Worm (Caenorhabditis elegans): ENCODE measurements around the gene nhr-145.

DNA sequence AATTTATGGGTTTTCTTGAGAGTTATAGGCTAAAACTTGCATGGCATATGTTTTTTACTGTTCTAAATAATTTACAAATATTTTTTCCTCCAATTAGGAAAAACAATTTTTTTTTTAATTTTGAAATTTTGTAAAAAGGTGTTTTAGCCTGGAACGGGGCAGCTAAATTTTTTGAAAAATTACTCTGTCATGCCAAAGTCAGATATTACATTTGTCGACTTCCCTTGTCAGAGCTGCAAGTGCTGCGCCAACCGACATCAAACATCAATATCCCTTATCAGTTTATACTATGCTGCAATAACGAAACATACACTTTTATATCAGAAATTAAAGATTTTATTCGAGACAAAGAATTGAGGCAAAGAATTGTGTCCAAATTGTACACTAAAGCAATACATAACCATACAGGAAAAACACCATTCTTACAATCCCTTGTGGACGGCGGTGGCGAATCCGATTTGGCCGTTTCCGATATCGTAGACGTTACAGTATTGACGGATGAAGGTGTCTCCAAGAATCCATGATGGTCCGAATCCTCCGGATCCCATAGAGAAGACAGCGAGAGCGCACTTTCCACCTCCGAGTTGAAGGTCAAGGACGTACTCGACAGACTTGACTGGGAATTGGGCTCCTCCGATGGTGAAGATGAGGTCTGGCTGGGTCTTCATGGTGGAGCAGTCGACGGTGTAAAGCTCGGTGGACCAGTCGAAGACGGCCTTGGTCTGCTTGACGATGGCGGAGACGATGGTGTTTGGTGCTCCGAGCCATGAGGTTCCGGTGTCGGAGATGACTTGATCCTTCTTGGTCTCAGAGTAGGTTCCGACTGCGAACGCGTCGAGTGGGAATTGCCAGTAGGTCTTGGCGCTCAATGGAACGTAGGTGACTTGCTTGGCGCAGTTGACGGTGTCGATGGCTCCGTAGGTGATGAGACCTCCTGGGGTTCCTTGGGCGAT lies 38.1 kb upstream of the nhr-145 start:
- no peak for TF ChIP-seq zag-1 (tag; optimal IDR thresholded peaks at IDR 0.05)
- TF ChIP-seq unc-39 (tag; optimal IDR thresholded peaks at IDR 0.05): no peak
- TF ChIP-seq unc-62 (GFP tag; optimal IDR thresholded peaks at IDR 0.05): no peak
- no peak for TF ChIP-seq nfya-1 (tag; optimal IDR thresholded peaks at IDR 0.05; ENCODE audit: insufficient read depth)
- no peak for TF ChIP-seq lin-15B (tag; optimal IDR thresholded peaks at IDR 0.05)
- no peak for TF ChIP-seq egl-5 (tag; optimal IDR thresholded peaks at IDR 0.05)
- peak; percentile 29 for TF ChIP-seq pha-4 (tag; optimal IDR thresholded peaks at IDR 0.05)
- TF ChIP-seq R02D3.7 (tag; optimal IDR thresholded peaks at IDR 0.05): no peak
